Worm (Caenorhabditis elegans) whole organism, L1 larva: ENCODE results near the gene fip-2.

Experiments
- C16A3.4 ChIP-seq: fragments of 150-350 bp; optimal IDR thresholded peaks from 2 replicates; lab custom pipeline; 2014; ENCODE audit warnings: missing biosample characterization, missing genetic modification characterization
- Y116A8C.19 ChIP-seq: sonication (generic microtip); optimal IDR thresholded peaks from 2 replicates; lab custom pipeline; 2016; ENCODE audit warnings: missing compliant biosample characterization, missing genetic modification characterization, borderline replicate concordance
- aha-1 ChIP-seq: fragments of 150-350 bp; optimal IDR thresholded peaks from 2 replicates; lab custom pipeline; 2014; ENCODE audit warnings: missing biosample characterization, missing genetic modification characterization
- blmp-1 ChIP-seq: fragments of 150-350 bp; optimal IDR thresholded peaks from 2 replicates; lab custom pipeline; 2014; ENCODE audit warnings: missing biosample characterization, missing genetic modification characterization
- ceh-63 ChIP-seq: fragments of 200-800 bp; sonication (Bioruptor generic); optimal IDR thresholded peaks from 2 replicates; lab custom pipeline; 2018; ENCODE audit warnings: mild to moderate bottlenecking, missing genetic modification characterization, missing compliant biosample characterization
- ceh-82 ChIP-seq, 3 experiments: fragments of 150-350 bp in 1 of 3; sonication (generic microtip) in 2 of 3; optimal IDR thresholded peaks; 2 replicates each; lab custom pipeline; 2014 to 2017; ENCODE audit warnings: missing biosample characterization in 3 of 3, missing genetic modification characterization in 3 of 3
- ceh-88 ChIP-seq: fragments of 200-800 bp; sonication (Bioruptor generic); IDR thresholded peaks from 2 replicates; pipeline ENCODE4 v1.3.6; 2022; ENCODE audit warnings: missing genetic modification characterization, missing compliant biosample characterization
- dsc-1 ChIP-seq: sonication (generic microtip); optimal IDR thresholded peaks from 2 replicates; lab custom pipeline; 2016; ENCODE audit warnings: mild to moderate bottlenecking, missing genetic modification characterization, missing compliant biosample characterization
- efl-1 ChIP-seq, 4 experiments: fragments of 150-350 bp; optimal IDR thresholded peaks in 3 of 4; peaks in 1 of 4; 1 replicate in 1 of 4; 2 replicates in 3 of 4; lab custom pipeline; 2014; ENCODE audit warnings: missing biosample characterization in 2 of 4, missing genetic modification characterization in 2 of 4, missing genetic modification reagents in 2 of 4
- egl-13 ChIP-seq: sonication (generic microtip); optimal IDR thresholded peaks from 2 replicates; lab custom pipeline; 2016; ENCODE audit warnings: missing genotype, missing genetic modification reagents, missing genetic modification characterization, missing compliant biosample characterization
- egl-27 ChIP-seq, 2 experiments: fragments of 150-350 bp in 1 of 2; sonication (generic microtip); optimal IDR thresholded peaks; 3 replicates each; lab custom pipeline; 2017 to 2018; ENCODE audit warnings: missing biosample characterization in 2 of 2, missing genetic modification characterization in 2 of 2, missing genetic modification reagents in 2 of 2
- elt-3 ChIP-seq, 6 experiments: fragments of 150-350 bp in 1 of 6; sonication (generic microtip); optimal IDR thresholded peaks; 2 replicates each; lab custom pipeline; 2017 to 2018; ENCODE audit warnings: missing biosample characterization in 6 of 6, missing genetic modification characterization in 6 of 6, inconsistent platforms in 1 of 6
- fkh-8 ChIP-seq: sonication (generic microtip); optimal IDR thresholded peaks from 2 replicates; lab custom pipeline; 2016; ENCODE audit warnings: mild to moderate bottlenecking, missing genetic modification characterization, missing compliant biosample characterization
- grh-1 ChIP-seq: fragments of 200-800 bp; sonication (Bioruptor generic); IDR thresholded peaks from 2 replicates; pipeline ENCODE4 v1.3.6; 2022; ENCODE audit warnings: missing genetic modification reagents, missing genetic modification characterization, missing compliant biosample characterization
- hlh-4 ChIP-seq: sonication (generic microtip); optimal IDR thresholded peaks from 2 replicates; lab custom pipeline; 2016; ENCODE audit warnings: mild to moderate bottlenecking, missing genetic modification characterization, missing compliant biosample characterization
- hpl-2 ChIP-seq: fragments of 150-350 bp; optimal IDR thresholded peaks from 2 replicates; lab custom pipeline; 2014; ENCODE audit warnings: missing biosample characterization, missing genetic modification reagents, missing genetic modification characterization
- jun-1 ChIP-seq: fragments of 150-350 bp; optimal IDR thresholded peaks from 2 replicates; lab custom pipeline; 2014; ENCODE audit warnings: missing biosample characterization, missing genetic modification reagents, missing genetic modification characterization
- lin-35 ChIP-seq, 2 experiments: fragments of 150-350 bp; optimal IDR thresholded peaks; 2 replicates each; lab custom pipeline; 2014; ENCODE audit warnings: missing biosample characterization in 2 of 2, missing genetic modification characterization in 2 of 2, missing genetic modification reagents in 2 of 2
- lin-39 ChIP-seq: fragments of 150-350 bp; optimal IDR thresholded peaks from 2 replicates; lab custom pipeline; 2014; ENCODE audit warnings: missing biosample characterization, missing genetic modification reagents, missing genetic modification characterization
- lir-3 ChIP-seq: sonication (generic microtip); optimal IDR thresholded peaks from 2 replicates; lab custom pipeline; 2016; ENCODE audit warnings: mild to moderate bottlenecking, missing genetic modification characterization, moderate library complexity, missing compliant biosample characterization; ENCODE audit not compliant: poor library complexity
- lsy-2 ChIP-seq, 2 experiments: fragments of 150-350 bp; optimal IDR thresholded peaks; 2 replicates each; lab custom pipeline; 2014; ENCODE audit warnings: missing biosample characterization in 2 of 2, missing genetic modification characterization in 2 of 2
- mab-9 ChIP-seq: fragments of 200-800 bp; sonication (Bioruptor generic); IDR thresholded peaks from 2 replicates; pipeline ENCODE4 v1.3.6; 2022; ENCODE audit warnings: missing genetic modification reagents, missing genetic modification characterization, missing compliant biosample characterization
- mep-1 ChIP-seq: fragments of 150-350 bp; optimal IDR thresholded peaks from 2 replicates; lab custom pipeline; 2014; ENCODE audit warnings: missing biosample characterization, missing genetic modification characterization
- nhr-11 ChIP-seq: fragments of 150-350 bp; optimal IDR thresholded peaks from 2 replicates; lab custom pipeline; 2014; ENCODE audit warnings: missing biosample characterization, missing genetic modification characterization
- nhr-12 ChIP-seq: sonication (generic microtip); optimal IDR thresholded peaks from 2 replicates; lab custom pipeline; 2017; ENCODE audit warnings: missing biosample characterization, missing genetic modification characterization
- nhr-20 ChIP-seq: sonication (generic microtip); optimal IDR thresholded peaks from 2 replicates; lab custom pipeline; 2016; ENCODE audit warnings: mild to moderate bottlenecking, missing genetic modification characterization, missing compliant biosample characterization
- nhr-237 ChIP-seq: fragments of 150-350 bp; optimal IDR thresholded peaks from 2 replicates; lab custom pipeline; 2014; ENCODE audit warnings: missing biosample characterization, missing genetic modification characterization
- nhr-28 ChIP-seq: fragments of 150-350 bp; optimal IDR thresholded peaks from 2 replicates; lab custom pipeline; 2014; ENCODE audit warnings: missing biosample characterization, missing genetic modification characterization
- nhr-47 ChIP-seq: sonication (generic microtip); optimal IDR thresholded peaks from 2 replicates; lab custom pipeline; 2016; ENCODE audit warnings: mild to moderate bottlenecking, missing genetic modification characterization, moderate library complexity, missing compliant biosample characterization
- nhr-71 ChIP-seq: sonication (generic microtip); optimal IDR thresholded peaks from 2 replicates; lab custom pipeline; 2016; ENCODE audit warnings: mild to moderate bottlenecking, missing genetic modification characterization, moderate library complexity, missing compliant biosample characterization
- nhr-76 ChIP-seq: sonication (generic microtip); optimal IDR thresholded peaks from 2 replicates; lab custom pipeline; 2017; ENCODE audit warnings: missing biosample characterization, missing genetic modification characterization
- nhr-84 ChIP-seq: sonication (generic microtip); optimal IDR thresholded peaks from 2 replicates; lab custom pipeline; 2017; ENCODE audit warnings: missing biosample characterization, missing genetic modification characterization
- pag-3 ChIP-seq: sonication (generic microtip); optimal IDR thresholded peaks from 2 replicates; lab custom pipeline; 2017; ENCODE audit warnings: missing genetic modification characterization, mild to moderate bottlenecking, missing compliant biosample characterization, antibody characterized with exemption, borderline replicate concordance; ENCODE audit not compliant: insufficient read depth
- pax-3 ChIP-seq: fragments of 200-800 bp; sonication (Bioruptor generic); optimal IDR thresholded peaks from 2 replicates; lab custom pipeline; 2018; ENCODE audit warnings: mild to moderate bottlenecking, missing genetic modification characterization, moderate library complexity, missing compliant biosample characterization
- rnt-1 ChIP-seq: sonication (generic microtip); optimal IDR thresholded peaks from 2 replicates; lab custom pipeline; 2016; ENCODE audit warnings: mild to moderate bottlenecking, missing genetic modification characterization, moderate library complexity, missing compliant biosample characterization
- skn-1 ChIP-seq: fragments of 150-350 bp; optimal IDR thresholded peaks from 2 replicates; lab custom pipeline; 2014; ENCODE audit warnings: missing biosample characterization, missing genetic modification characterization
- snpc-4 ChIP-seq: fragments of 150-350 bp; optimal IDR thresholded peaks from 2 replicates; lab custom pipeline; 2014; ENCODE audit warnings: missing biosample characterization, missing genetic modification characterization
- snu-23 ChIP-seq: sonication (generic microtip); optimal IDR thresholded peaks from 2 replicates; lab custom pipeline; 2016; ENCODE audit warnings: missing genetic modification characterization, missing compliant biosample characterization
- sptf-1 ChIP-seq: fragments of 150-350 bp; optimal IDR thresholded peaks from 2 replicates; lab custom pipeline; 2014; ENCODE audit warnings: missing biosample characterization, missing genetic modification characterization
- sup-37 ChIP-seq: fragments of 200-800 bp; sonication (Bioruptor generic); optimal IDR thresholded peaks from 2 replicates; lab custom pipeline; 2018; ENCODE audit warnings: mild to moderate bottlenecking, missing genetic modification characterization, missing compliant biosample characterization
- tbx-2 ChIP-seq: sonication (generic microtip); optimal IDR thresholded peaks from 2 replicates; lab custom pipeline; 2016; ENCODE audit warnings: missing genetic modification characterization, missing compliant biosample characterization
- tlp-1 ChIP-seq: fragments of 150-350 bp; optimal IDR thresholded peaks from 2 replicates; lab custom pipeline; 2014; ENCODE audit warnings: missing biosample characterization, missing genetic modification characterization
- unc-130 ChIP-seq: fragments of 150-350 bp; optimal IDR thresholded peaks from 2 replicates; lab custom pipeline; 2017; ENCODE audit warnings: missing biosample characterization, missing genetic modification characterization, inconsistent platforms
- unc-62 ChIP-seq: fragments of 150-350 bp; optimal IDR thresholded peaks from 2 replicates; lab custom pipeline; 2014; ENCODE audit warnings: missing biosample characterization, missing genetic modification reagents, missing genetic modification characterization
- unc-98 ChIP-seq: fragments of 200-800 bp; sonication (Bioruptor generic); IDR thresholded peaks from 2 replicates; pipeline ENCODE4 v1.3.6; 2022; ENCODE audit warnings: missing genetic modification characterization, missing compliant biosample characterization
- vab-15 ChIP-seq: sonication (generic microtip); optimal IDR thresholded peaks from 2 replicates; lab custom pipeline; 2017; ENCODE audit warnings: missing genotype, mild to moderate bottlenecking, missing genetic modification characterization, missing compliant biosample characterization
- zip-4 ChIP-seq: fragments of 200-800 bp; sonication (Bioruptor generic); optimal IDR thresholded peaks from 2 replicates; lab custom pipeline; 2018; ENCODE audit warnings: mild to moderate bottlenecking, missing genetic modification characterization, moderate library complexity, missing compliant biosample characterization
- ztf-11 ChIP-seq, 2 experiments: sonication (generic microtip); optimal IDR thresholded peaks; 2 replicates each; lab custom pipeline; 2016 to 2017; ENCODE audit warnings: missing genetic modification characterization in 2 of 2, missing biosample characterization in 1 of 2, missing compliant biosample characterization in 1 of 2

Gene fip-2

ce11 chrV:9054771-9055170, 13.0 kb upstream of the fip-2 start, which contains the start of gene swm-1:
Gene swm-1, minus strand, starts transcription at chrV:9054871.
- no peak for TF ChIP-seq ceh-82 (tag; optimal IDR thresholded peaks at IDR 0.05; lab: Kevin White, UChicago)
- TF ChIP-seq ceh-88 (GFP tag; lab: Robert Waterston, UW) = no peak
- TF ChIP-seq ceh-63 (GFP tag; lab: Kevin White, UChicago) = no peak
- no peak for TF ChIP-seq vab-15 (tag; lab: Kevin White, UChicago)
- TF ChIP-seq mab-9 = no peak
- TF ChIP-seq egl-27 (tag; optimal IDR thresholded peaks at IDR 0.05; lab: Kevin White, UChicago) = no peak
- TF ChIP-seq nhr-12 (tag; lab: Kevin White, UChicago) = no peak
- no peak for TF ChIP-seq sptf-1 (tag; lab: Kevin White, UChicago)
- no peak for TF ChIP-seq jun-1
- no peak for TF ChIP-seq lir-3
- TF ChIP-seq nhr-237 (tag; lab: Kevin White, UChicago) = no peak
- TF ChIP-seq nhr-28 = no peak
- TF ChIP-seq unc-130 (tag; lab: Kevin White, UChicago) = no peak
- no peak for TF ChIP-seq hpl-2 (GFP tag; lab: Kevin White, UChicago)
- no peak for TF ChIP-seq grh-1 (GFP tag; lab: Robert Waterston, UW)
- no peak for TF ChIP-seq lin-39
- no peak for TF ChIP-seq egl-13 (tag; lab: Kevin White, UChicago)
- no peak for TF ChIP-seq pag-3 (tag; lab: Kevin White, UChicago)
- TF ChIP-seq fkh-8 (tag; lab: Kevin White, UChicago) = no peak

DNA sequence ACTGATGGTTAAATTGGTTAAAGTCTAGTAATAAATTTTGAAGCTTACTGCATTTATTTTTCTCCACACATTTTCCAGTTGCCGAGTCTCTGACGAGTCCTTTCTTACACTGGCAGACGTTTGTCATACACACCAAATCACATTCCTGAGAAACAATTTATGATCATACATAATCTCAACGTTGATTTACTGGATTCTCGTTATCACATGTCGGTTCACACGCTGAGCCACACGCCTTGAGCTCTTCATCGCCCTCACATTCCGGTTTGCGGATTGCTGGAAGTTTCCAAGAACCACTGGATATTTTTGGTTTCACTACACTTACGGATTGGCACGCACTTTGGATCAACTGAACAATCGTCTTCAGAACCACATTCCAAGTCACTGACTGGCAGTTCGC, 12.1 kb upstream of the fip-2 start:
- TF ChIP-seq zip-4 (GFP tag; lab: Kevin White, UChicago) = no peak
- TF ChIP-seq tbx-2 (tag; lab: Kevin White, UChicago) = no peak
- TF ChIP-seq unc-62 (GFP tag; lab: Kevin White, UChicago) = no peak
- TF ChIP-seq ztf-11 (tag; optimal IDR thresholded peaks at IDR 0.05; lab: Kevin White, UChicago) = no peak
- no peak for TF ChIP-seq nhr-28
- TF ChIP-seq nhr-12 (tag; lab: Kevin White, UChicago) = no peak
- no peak for TF ChIP-seq vab-15 (tag; lab: Kevin White, UChicago)
- no peak for TF ChIP-seq Y116A8C.19 (tag; lab: Kevin White, UChicago)
- TF ChIP-seq nhr-47 = peak; percentile 44
- no peak for TF ChIP-seq skn-1
- TF ChIP-seq rnt-1 (tag; lab: Kevin White, UChicago) = no peak
- TF ChIP-seq fkh-8 (tag; lab: Kevin White, UChicago) = peak; percentile 83
- TF ChIP-seq nhr-84 = no peak
- no peak for TF ChIP-seq lir-3
- TF ChIP-seq mep-1 (tag; lab: Kevin White, UChicago) = no peak
- no peak for TF ChIP-seq aha-1 (tag; lab: Kevin White, UChicago)
- no peak for TF ChIP-seq mab-9
- no peak for TF ChIP-seq snpc-4 (tag; lab: Kevin White, UChicago)
- TF ChIP-seq ceh-63 (GFP tag; lab: Kevin White, UChicago) = no peak
- TF ChIP-seq efl-1 (optimal IDR thresholded peaks at IDR 0.05; lab: Kevin White, UChicago) = no peak
- peak in 1 of 2 experiments; percentile 88 for TF ChIP-seq efl-1 (GFP tag; optimal IDR thresholded peaks at IDR 0.05 in 1 of 2; lab: Kevin White, UChicago)
- peak; percentile 8 for TF ChIP-seq pax-3
- no peak for TF ChIP-seq blmp-1 (tag; lab: Kevin White, UChicago)
- TF ChIP-seq dsc-1 = peak; percentile 48
- TF ChIP-seq hlh-4 (tag; lab: Kevin White, UChicago) = no peak
- TF ChIP-seq unc-98 (GFP tag; lab: Robert Waterston, UW) = no peak
- TF ChIP-seq jun-1 = no peak
- peak; percentile 53 for TF ChIP-seq nhr-71
- no peak for TF ChIP-seq lsy-2 (tag; optimal IDR thresholded peaks at IDR 0.05; lab: Kevin White, UChicago)
- TF ChIP-seq, all 84 proteins: peak for 6

DNA sequence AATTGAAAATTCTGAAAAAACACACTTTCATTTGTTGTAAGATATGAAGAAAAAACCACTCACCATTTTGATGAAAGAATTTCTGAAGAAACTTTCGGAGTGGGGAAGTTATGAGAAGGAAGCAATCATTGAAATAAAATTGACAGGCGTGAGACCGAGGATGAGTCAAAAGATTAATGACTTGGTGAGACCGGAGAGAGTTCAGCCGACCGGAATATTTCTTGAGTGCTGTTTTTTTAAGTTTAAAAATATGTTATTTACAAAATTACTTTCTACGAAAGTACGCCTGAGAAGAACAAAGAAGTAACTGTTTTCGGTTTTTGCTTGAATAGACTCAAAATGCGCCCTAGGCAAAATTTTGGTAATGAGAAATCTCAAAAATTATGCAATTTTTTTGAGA, 11.5 kb upstream of the fip-2 start, which contains the start of gene C25E10.10:
Gene C25E10.10 (minus strand): TSS at position 101 of the 400 bp plus-strand sequence.
- TF ChIP-seq skn-1 (no peak), efl-1 (optimal IDR thresholded peaks at IDR 0.05; lab: Kevin White, UChicago) (no peak), efl-1 (GFP tag; optimal IDR thresholded peaks at IDR 0.05 in 1 of 2; lab: Kevin White, UChicago) (no peak), C16A3.4 (tag; lab: Kevin White, UChicago) (no peak), nhr-76 (no peak), nhr-11 (tag; lab: Kevin White, UChicago) (no peak), nhr-237 (tag; lab: Kevin White, UChicago) (no peak), elt-3 (tag; optimal IDR thresholded peaks at IDR 0.05; lab: Kevin White, UChicago) (no peak), nhr-47 (no peak), rnt-1 (tag; lab: Kevin White, UChicago) (no peak), nhr-20 (tag; lab: Kevin White, UChicago) (no peak), snu-23 (no peak), ceh-63 (GFP tag; lab: Kevin White, UChicago) (no peak), sup-37 (GFP tag; lab: Kevin White, UChicago) (no peak), lin-35 (GFP tag; optimal IDR thresholded peaks at IDR 0.05; lab: Kevin White, UChicago) (no peak), tlp-1 (tag; lab: Kevin White, UChicago) (no peak)
